Fruit fly (Drosophila melanogaster): ENCODE results near the gene ncm.
A peak's percentile ranks its signal among the peaks of the same experiment; 100 is the strongest.

DNA sequence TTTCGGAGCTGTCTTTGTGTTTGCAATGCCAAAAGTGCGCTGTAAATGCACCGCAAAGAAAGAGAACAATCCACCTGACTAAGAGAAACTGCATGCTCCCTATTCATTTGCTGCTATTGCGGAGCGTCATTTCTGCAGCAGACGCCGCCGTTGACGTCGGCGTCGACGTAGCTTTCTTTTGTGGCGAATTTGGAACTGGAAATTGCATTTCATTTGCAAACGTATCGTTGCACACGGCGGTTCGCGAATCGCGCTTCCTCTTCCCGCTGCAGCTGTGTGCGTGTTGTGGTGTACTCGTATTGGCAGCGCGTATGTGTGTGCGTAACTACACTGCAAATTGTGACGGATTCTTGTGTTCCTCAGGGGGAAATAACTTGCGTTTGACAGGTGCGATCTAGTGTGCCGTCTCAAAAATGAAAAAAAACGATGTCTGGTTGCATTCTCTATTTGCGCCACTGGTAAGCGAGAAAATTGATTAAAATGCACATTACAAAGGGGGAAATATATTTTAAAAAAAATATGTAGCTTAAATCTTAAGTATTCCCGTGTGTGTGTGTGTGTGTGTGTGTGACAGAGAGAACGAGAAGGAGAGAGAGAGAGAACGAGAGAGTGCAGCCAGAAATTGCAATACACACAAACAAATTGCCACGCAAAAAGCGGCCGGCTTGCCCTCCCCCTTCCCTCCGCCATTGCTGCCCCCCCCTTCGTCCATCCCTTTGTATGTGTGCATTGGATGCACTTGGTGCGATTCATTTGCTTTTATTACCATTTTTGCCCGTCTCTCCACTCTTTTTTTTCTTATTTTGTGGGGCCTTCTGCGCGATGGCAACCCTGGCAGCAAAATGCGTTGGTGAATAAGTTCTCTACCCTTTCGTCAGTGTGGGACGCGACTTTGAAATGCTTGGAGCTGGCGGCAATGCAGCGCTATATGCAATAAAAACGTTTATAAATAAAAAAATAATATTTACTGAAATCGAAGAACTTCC is 7.0 kb upstream of the ncm start:
- TF ChIP-seq CG10348 (GFP tag; IDR thresholded peaks at IDR 0.05) (0 out of 2 replicates have a peak, but pooled peaks have one; percentile 8), CG13204 (GFP tag; optimal IDR thresholded peaks at IDR 0.05) (peak; percentile 100), D1 (tag; optimal IDR thresholded peaks at IDR 0.05) (peak; percentile 85), Pif1A (GFP tag; optimal IDR thresholded peaks at IDR 0.05) (peak; percentile 91), CG15710 (tag; optimal IDR thresholded peaks at IDR 0.05) (peak; percentile 99), CG17806 (tag; optimal IDR thresholded peaks at IDR 0.05) (peak; percentile 98), CG14655 (GFP tag; optimal IDR thresholded peaks at IDR 0.05) (peak; percentile 99), gl (tag; optimal IDR thresholded peaks at IDR 0.05) (peak; percentile 100), rn (GFP tag; IDR thresholded peaks at IDR 0.05) (peak; percentile 99)

Measured in whole organism, pupa.